Worm (Caenorhabditis elegans): ENCODE measurements around the gene bgal-1.

DNA sequence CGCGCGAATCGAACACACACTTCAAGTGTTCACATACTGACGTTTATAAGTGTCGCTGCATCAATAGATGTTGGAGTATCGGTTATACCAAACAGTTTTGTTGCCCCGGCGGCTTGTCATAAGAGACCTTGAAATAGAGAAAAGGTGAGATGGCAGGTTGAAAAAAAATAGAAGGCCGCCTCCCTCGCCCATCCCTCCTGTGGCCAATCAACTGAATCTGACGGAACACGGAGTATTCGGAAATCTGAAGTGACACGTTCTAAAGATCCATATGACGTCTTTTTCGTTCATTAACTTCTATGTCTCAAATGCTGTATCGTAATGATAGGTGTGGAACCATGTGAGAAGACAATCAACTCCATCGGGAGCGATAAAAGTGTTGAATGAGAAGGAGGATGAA, 26.3 kb downstream of the bgal-1 start:
- TF ChIP-seq nhr-28 (tag; optimal IDR thresholded peaks at IDR 0.05) (no peak), nhr-12 (tag; optimal IDR thresholded peaks at IDR 0.05) (no peak), blmp-1 (tag; optimal IDR thresholded peaks at IDR 0.05) (no peak), nhr-237 (tag; optimal IDR thresholded peaks at IDR 0.05) (no peak), ceh-43 (GFP tag; optimal IDR thresholded peaks at IDR 0.05) (no peak)
